Worm (Caenorhabditis elegans) whole organism, early embryonic: ENCODE data around the gene T05C7.7.

Source experiments
- B0310.2 ChIP-seq: sonication (generic microtip); optimal IDR thresholded peaks from 2 replicates; lab custom pipeline; 2016; ENCODE audit warnings: mild to moderate bottlenecking, missing genetic modification characterization, missing compliant biosample characterization
- F13C5.2 ChIP-seq: sonication (generic microtip); optimal IDR thresholded peaks from 2 replicates; lab custom pipeline; 2017; ENCODE audit warnings: mild to moderate bottlenecking, missing genetic modification characterization, inconsistent platforms, missing compliant biosample characterization
- aly-1 ChIP-seq: sonication (generic microtip); optimal IDR thresholded peaks from 2 replicates; lab custom pipeline; 2016; ENCODE audit warnings: missing genetic modification characterization, missing compliant biosample characterization
- ama-1 ChIP-seq: fragments of 150-350 bp; optimal IDR thresholded peaks from 2 replicates; lab custom pipeline; 2014
- ceh-13 ChIP-seq: fragments of 200-800 bp; sonication (Bioruptor generic); optimal IDR thresholded peaks from 2 replicates; lab custom pipeline; 2018; ENCODE audit warnings: mild to moderate bottlenecking, missing genetic modification characterization, missing compliant biosample characterization
- ceh-36 ChIP-seq: sonication (generic microtip); optimal IDR thresholded peaks from 2 replicates; lab custom pipeline; 2016; ENCODE audit warnings: missing genetic modification characterization, inconsistent platforms, missing compliant biosample characterization
- ets-7 ChIP-seq: sonication (generic microtip); optimal IDR thresholded peaks from 2 replicates; lab custom pipeline; 2016; ENCODE audit warnings: missing genotype, missing genetic modification characterization, missing compliant biosample characterization
- flt-1 ChIP-seq: fragments of 200-800 bp; sonication (Bioruptor generic); IDR thresholded peaks from 2 replicates; pipeline ENCODE4 v1.3.6; 2022; ENCODE audit warnings: missing genetic modification characterization, missing compliant biosample characterization
- hmbx-1 ChIP-seq: sonication (generic microtip); optimal IDR thresholded peaks from 2 replicates; lab custom pipeline; 2016; ENCODE audit warnings: mild to moderate bottlenecking, missing genetic modification characterization, missing compliant biosample characterization
- hmg-4 ChIP-seq: fragments of 200-800 bp; sonication (Bioruptor generic); optimal IDR thresholded peaks from 2 replicates; lab custom pipeline; 2018; ENCODE audit warnings: mild to moderate bottlenecking, missing genetic modification characterization, missing compliant biosample characterization
- hnd-1 ChIP-seq: sonication (generic microtip); optimal IDR thresholded peaks from 2 replicates; lab custom pipeline; 2016; ENCODE audit warnings: missing genetic modification characterization, missing compliant biosample characterization
- pes-1 ChIP-seq: fragments of 200-800 bp; sonication (Bioruptor generic); IDR thresholded peaks from 2 replicates; pipeline ENCODE4 v1.3.6; 2022; ENCODE audit warnings: missing genetic modification reagents, missing genetic modification characterization, missing compliant biosample characterization
- scrt-1 ChIP-seq: fragments of 200-800 bp; sonication (Bioruptor generic); IDR thresholded peaks from 2 replicates; pipeline ENCODE4 v1.3.6; 2022; ENCODE audit warnings: missing genetic modification characterization, missing compliant biosample characterization
- sea-1 ChIP-seq: fragments of 200-800 bp; sonication (Bioruptor generic); conservative IDR thresholded peaks from 2 replicates; pipeline ENCODE4 v1.3.6; 2022; ENCODE audit warnings: missing genetic modification characterization, missing compliant biosample characterization
- tbx-11 ChIP-seq: fragments of 200-800 bp; sonication (Bioruptor generic); IDR thresholded peaks from 2 replicates; pipeline ENCODE4 v1.3.6; 2022; ENCODE audit warnings: missing genetic modification characterization, missing compliant biosample characterization
- tbx-37 ChIP-seq: fragments of 200-800 bp; sonication (Bioruptor generic); conservative IDR thresholded peaks from 2 replicates; pipeline ENCODE4 v1.3.6; 2022; ENCODE audit warnings: missing genetic modification reagents, missing genetic modification characterization, missing compliant biosample characterization
- tra-4 ChIP-seq: sonication (generic microtip); optimal IDR thresholded peaks from 2 replicates; lab custom pipeline; 2017; ENCODE audit warnings: missing genetic modification characterization, missing compliant biosample characterization

Gene T05C7.7

DNA sequence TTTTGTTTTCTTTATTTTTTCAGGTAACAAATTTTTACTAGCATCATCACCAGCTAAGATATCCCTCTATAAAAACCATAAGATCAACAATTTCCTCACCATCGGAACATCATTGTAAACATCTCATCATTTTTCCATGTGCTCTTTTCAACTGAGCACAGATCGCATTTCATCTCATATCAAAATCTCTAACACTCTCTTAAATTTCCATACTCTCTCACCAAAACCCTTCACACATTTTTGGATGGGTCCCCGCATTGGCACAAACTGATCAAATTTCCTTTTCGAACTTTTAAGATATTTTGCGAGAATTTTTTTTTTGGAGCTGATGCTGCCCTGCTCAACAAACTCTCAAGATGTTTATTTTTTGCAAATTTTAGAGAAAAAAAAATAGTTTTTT, 15.9 kb downstream of the T05C7.7 start:
- TF ChIP-seq flt-1 (GFP tag; lab: Robert Waterston, UW): no peak
- TF ChIP-seq sea-1 (GFP tag; lab: Robert Waterston, UW): no peak
- TF ChIP-seq ceh-36 (tag; lab: Kevin White, UChicago): no peak
- TF ChIP-seq tbx-37: no peak
- TF ChIP-seq tbx-11 (GFP tag; lab: Robert Waterston, UW): no peak
- no peak for TF ChIP-seq hmbx-1 (tag; lab: Kevin White, UChicago)
- no peak for TF ChIP-seq tra-4
- no peak for TF ChIP-seq pes-1 (GFP tag; lab: Robert Waterston, UW)
- TF ChIP-seq aly-1: no peak
- TF ChIP-seq ets-7 (tag; lab: Kevin White, UChicago): no peak

DNA sequence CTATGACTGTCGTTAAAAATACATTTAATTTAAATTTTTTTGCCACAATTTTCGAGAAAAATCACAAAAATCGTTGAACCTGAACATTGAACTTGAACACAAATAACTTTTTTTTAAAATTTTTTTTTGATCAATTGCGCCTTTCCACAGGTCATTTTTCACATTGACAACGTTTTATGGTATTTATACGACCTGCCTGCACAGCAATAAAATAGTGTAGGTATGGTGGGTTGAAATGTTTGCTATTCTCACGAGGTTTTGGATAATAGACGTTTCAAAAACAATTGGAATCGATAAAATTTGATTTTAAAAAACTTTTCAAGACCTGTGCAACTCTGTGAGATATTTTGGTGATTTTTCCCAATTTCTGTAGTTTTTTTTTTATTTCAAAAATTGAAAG, 16.7 kb downstream of the T05C7.7 start:
- no peak for TF ChIP-seq ama-1 (lab: Kevin White, UChicago)
- no peak for TF ChIP-seq aly-1
- TF ChIP-seq sea-1 (GFP tag; lab: Robert Waterston, UW): no peak
- TF ChIP-seq tbx-11 (GFP tag; lab: Robert Waterston, UW): no peak
- TF ChIP-seq B0310.2: no peak
- TF ChIP-seq hnd-1 (tag; lab: Kevin White, UChicago): no peak
- no peak for TF ChIP-seq F13C5.2
- TF ChIP-seq tra-4: no peak
- no peak for TF ChIP-seq ceh-36 (tag; lab: Kevin White, UChicago)
- no peak for TF ChIP-seq tbx-37
- TF ChIP-seq ets-7 (tag; lab: Kevin White, UChicago): no peak

DNA sequence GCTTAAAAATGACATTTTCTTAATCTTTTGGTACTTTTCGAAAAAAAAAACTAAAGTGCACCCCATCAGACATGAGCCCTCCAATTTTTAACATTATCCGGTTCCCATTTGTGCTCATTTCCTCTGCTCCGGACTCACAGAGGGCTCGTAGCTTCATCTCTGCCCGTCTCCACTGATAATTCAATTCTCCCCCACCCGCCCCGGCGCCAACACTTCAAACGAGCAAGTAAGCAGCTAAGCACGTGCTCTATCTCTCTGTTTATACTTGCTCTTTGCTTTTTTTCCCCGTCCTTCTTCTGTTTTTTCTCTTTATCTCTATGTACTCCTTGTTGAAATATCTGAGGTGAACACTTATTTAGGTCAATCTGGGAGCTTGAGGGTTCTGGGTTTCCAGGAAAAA, 17.7 kb downstream of the T05C7.7 start, which contains the start of gene T05C7.9:
Gene T05C7.9 (plus strand): TSS at position 72 of the 400 bp plus-strand sequence.
- no peak for TF ChIP-seq tbx-37
- TF ChIP-seq hmbx-1 (tag; lab: Kevin White, UChicago): no peak
- no peak for TF ChIP-seq hnd-1 (tag; lab: Kevin White, UChicago)
- TF ChIP-seq ama-1 (lab: Kevin White, UChicago): no peak
- no peak for TF ChIP-seq ceh-13
- TF ChIP-seq aly-1: no peak
- no peak for TF ChIP-seq F13C5.2
- TF ChIP-seq scrt-1 (GFP tag; lab: Robert Waterston, UW): no peak
- TF ChIP-seq flt-1 (GFP tag; lab: Robert Waterston, UW): no peak
- TF ChIP-seq ets-7 (tag; lab: Kevin White, UChicago): no peak
- TF ChIP-seq sea-1 (GFP tag; lab: Robert Waterston, UW): no peak
- TF ChIP-seq pes-1 (GFP tag; lab: Robert Waterston, UW): no peak
- no peak for TF ChIP-seq tra-4

DNA sequence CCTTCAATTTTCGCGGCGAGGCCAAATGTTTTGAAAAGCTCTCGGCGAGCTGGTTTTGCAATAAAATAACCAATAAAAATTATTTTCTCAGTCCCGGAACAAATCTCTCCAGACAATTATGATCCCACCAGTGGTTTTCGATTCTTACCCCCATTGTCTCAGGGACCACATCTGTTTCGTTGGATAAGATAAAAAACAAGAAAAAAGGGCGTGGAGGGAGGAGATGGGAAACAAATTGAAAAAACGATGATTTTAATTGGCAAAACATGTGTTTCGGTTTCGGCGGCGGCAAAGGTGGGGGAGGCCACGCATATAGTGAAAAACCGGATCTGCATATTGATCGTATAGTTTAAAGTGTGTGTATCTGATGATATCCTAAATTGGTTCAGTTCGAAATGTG, 19.4 kb downstream of the T05C7.7 start:
- TF ChIP-seq sea-1 (GFP tag; lab: Robert Waterston, UW): no peak
- no peak for TF ChIP-seq pes-1 (GFP tag; lab: Robert Waterston, UW)
- no peak for TF ChIP-seq tbx-37
- TF ChIP-seq scrt-1 (GFP tag; lab: Robert Waterston, UW): no peak
- no peak for TF ChIP-seq ceh-36 (tag; lab: Kevin White, UChicago)
- TF ChIP-seq hmg-4 (GFP tag; lab: Kevin White, UChicago): no peak
- no peak for TF ChIP-seq aly-1
- TF ChIP-seq hmbx-1 (tag; lab: Kevin White, UChicago): no peak
- no peak for TF ChIP-seq B0310.2
- no peak for TF ChIP-seq flt-1 (GFP tag; lab: Robert Waterston, UW)
- TF ChIP-seq tbx-11 (GFP tag; lab: Robert Waterston, UW): no peak
- no peak for TF ChIP-seq F13C5.2
- TF ChIP-seq ceh-13: no peak
- no peak for TF ChIP-seq tra-4

DNA sequence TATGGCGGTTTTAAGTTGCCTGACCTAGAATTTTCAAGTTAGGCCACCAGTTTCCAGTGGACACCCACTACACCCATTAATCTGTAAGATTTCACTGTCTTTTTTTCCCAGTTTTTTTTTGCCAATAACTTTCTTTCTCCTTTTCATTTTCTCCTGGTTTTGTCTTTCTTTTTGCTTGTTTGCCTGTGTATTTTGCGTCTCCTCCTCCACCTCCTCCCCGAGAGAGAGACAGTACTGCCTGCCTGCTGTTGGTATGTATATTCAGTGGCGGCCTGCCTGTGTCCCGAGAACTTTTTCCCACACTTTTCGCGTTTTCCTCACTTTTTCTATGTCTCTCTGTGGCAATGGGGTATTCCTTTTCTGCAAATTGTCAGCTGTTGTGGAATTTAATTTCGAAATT, 19.9 kb downstream of the T05C7.7 start:
- TF ChIP-seq tbx-37 (no peak), hnd-1 (tag; lab: Kevin White, UChicago) (no peak), ceh-36 (tag; lab: Kevin White, UChicago) (no peak), hmbx-1 (tag; lab: Kevin White, UChicago) (no peak), tbx-11 (GFP tag; lab: Robert Waterston, UW) (no peak), scrt-1 (GFP tag; lab: Robert Waterston, UW) (no peak), pes-1 (GFP tag; lab: Robert Waterston, UW) (no peak), B0310.2 (no peak), ama-1 (lab: Kevin White, UChicago) (no peak), tra-4 (no peak), ets-7 (tag; lab: Kevin White, UChicago) (no peak), ceh-13 (no peak), F13C5.2 (no peak)

DNA sequence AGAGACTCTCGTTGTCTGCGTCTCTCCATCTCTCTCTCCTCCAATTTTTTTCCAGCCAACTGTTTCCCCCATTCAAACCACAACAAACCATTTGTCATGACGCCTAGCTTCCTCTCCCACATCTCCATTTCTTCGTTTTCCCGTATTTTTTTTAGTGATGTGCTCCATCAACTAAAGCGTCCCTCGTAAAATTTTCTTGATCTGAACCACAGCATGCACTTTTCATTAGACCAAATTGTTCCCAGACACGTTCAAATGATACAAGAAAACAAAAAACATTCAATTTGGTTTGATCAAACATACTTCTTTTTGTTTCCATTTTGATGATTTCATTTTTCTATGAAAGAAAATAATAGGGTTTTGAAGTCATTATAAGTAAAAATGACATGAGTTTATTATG, 20.8 kb downstream of the T05C7.7 start:
- no peak for TF ChIP-seq pes-1 (GFP tag; lab: Robert Waterston, UW)
- no peak for TF ChIP-seq tbx-11 (GFP tag; lab: Robert Waterston, UW)
- no peak for TF ChIP-seq ceh-36 (tag; lab: Kevin White, UChicago)
- TF ChIP-seq tbx-37: no peak
- TF ChIP-seq B0310.2: no peak
- no peak for TF ChIP-seq ets-7 (tag; lab: Kevin White, UChicago)
- TF ChIP-seq hmbx-1 (tag; lab: Kevin White, UChicago): no peak
- no peak for TF ChIP-seq flt-1 (GFP tag; lab: Robert Waterston, UW)
- no peak for TF ChIP-seq hnd-1 (tag; lab: Kevin White, UChicago)
- TF ChIP-seq sea-1 (GFP tag; lab: Robert Waterston, UW): no peak
- no peak for TF ChIP-seq ceh-13
- no peak for TF ChIP-seq tra-4
- no peak for TF ChIP-seq F13C5.2
- no peak for TF ChIP-seq hmg-4 (GFP tag; lab: Kevin White, UChicago)
- TF ChIP-seq ama-1 (lab: Kevin White, UChicago): no peak
- TF ChIP-seq aly-1: no peak
- TF ChIP-seq scrt-1 (GFP tag; lab: Robert Waterston, UW): no peak

DNA sequence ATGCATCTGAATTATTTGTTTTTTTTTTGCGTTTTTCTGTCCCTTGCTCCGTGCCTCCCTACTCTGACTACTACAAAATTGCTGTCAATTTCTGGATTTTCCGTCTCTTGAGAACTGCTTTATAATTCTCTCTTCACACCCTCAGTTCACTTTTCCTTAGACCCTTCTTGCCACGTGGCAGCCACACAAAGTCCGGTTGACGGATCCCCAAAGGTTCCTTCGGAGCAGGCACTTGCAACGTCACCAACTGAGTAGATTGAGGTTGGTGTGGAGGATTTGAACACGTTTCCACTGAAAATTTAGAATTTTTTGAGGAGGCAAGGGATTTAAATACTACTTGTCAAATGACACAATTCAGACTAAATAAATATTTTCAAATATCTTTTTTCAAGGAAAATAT, 25.2 kb downstream of the T05C7.7 start:
- no peak for TF ChIP-seq hnd-1 (tag; lab: Kevin White, UChicago)
- no peak for TF ChIP-seq hmbx-1 (tag; lab: Kevin White, UChicago)
- TF ChIP-seq tbx-37: no peak
- TF ChIP-seq tbx-11 (GFP tag; lab: Robert Waterston, UW): no peak
- no peak for TF ChIP-seq pes-1 (GFP tag; lab: Robert Waterston, UW)
- TF ChIP-seq sea-1 (GFP tag; lab: Robert Waterston, UW): no peak
- TF ChIP-seq flt-1 (GFP tag; lab: Robert Waterston, UW): no peak
- no peak for TF ChIP-seq ceh-36 (tag; lab: Kevin White, UChicago)
- no peak for TF ChIP-seq hmg-4 (GFP tag; lab: Kevin White, UChicago)
- no peak for TF ChIP-seq scrt-1 (GFP tag; lab: Robert Waterston, UW)
- no peak for TF ChIP-seq F13C5.2
- TF ChIP-seq ets-7 (tag; lab: Kevin White, UChicago): no peak
